Fruit fly (Drosophila melanogaster) whole organism, embryonic: ENCODE data around the gene Pp2A-29B.

Experiments
- Aef1 ChIP-seq: fragments of 200-800 bp; sonication (Bioruptor generic); IDR thresholded peaks from 3 replicates; pipeline ENCODE4 v1.3.6; 2022; ENCODE audit warnings: missing biosample characterization, missing genetic modification characterization
- CG10209 ChIP-seq: fragments of 200-800 bp; sonication (Bioruptor generic); optimal IDR thresholded peaks from 3 replicates; lab custom pipeline; 2017; ENCODE audit warnings: missing biosample characterization, mild to moderate bottlenecking, missing genetic modification characterization, missing genetic modification reagents
- CG11723 ChIP-seq: fragments of 200-800 bp; sonication (Bioruptor generic); optimal IDR thresholded peaks from 2 replicates; lab custom pipeline; 2017; ENCODE audit warnings: missing biosample characterization, mild to moderate bottlenecking, missing genetic modification characterization
- CG17802 ChIP-seq: fragments of 200-800 bp; sonication (Bioruptor generic); optimal IDR thresholded peaks from 2 replicates; lab custom pipeline; 2018; ENCODE audit warnings: missing biosample characterization, mild to moderate bottlenecking, missing genetic modification characterization, moderate library complexity
- CG2120 ChIP-seq: fragments of 200-800 bp; sonication (Bioruptor generic); optimal IDR thresholded peaks from 3 replicates; lab custom pipeline; 2016; ENCODE audit warnings: missing biosample characterization, missing genetic modification characterization
- CG2889 ChIP-seq: fragments of 200-800 bp; sonication (Bioruptor generic); IDR thresholded peaks from 3 replicates; pipeline ENCODE4 v1.3.6; 2022; ENCODE audit warnings: missing biosample characterization, missing genetic modification characterization
- CG31365 ChIP-seq: fragments of 200-800 bp; sonication (Bioruptor generic); optimal IDR thresholded peaks from 2 replicates; lab custom pipeline; 2018; ENCODE audit warnings: missing biosample characterization, mild to moderate bottlenecking, missing genetic modification characterization
- CG3281 ChIP-seq: fragments of 200-800 bp; sonication (Bioruptor generic); optimal IDR thresholded peaks from 3 replicates; lab custom pipeline; 2017; ENCODE audit warnings: missing biosample characterization, mild to moderate bottlenecking, missing genetic modification characterization
- CG33213 ChIP-seq: fragments of 200-800 bp; sonication (Bioruptor generic); optimal IDR thresholded peaks from 3 replicates; lab custom pipeline; 2016; ENCODE audit warnings: missing biosample characterization, missing genetic modification characterization
- CG34224 ChIP-seq: fragments of 200-800 bp; sonication (Bioruptor generic); IDR thresholded peaks from 3 replicates; pipeline ENCODE4 v1.3.6; 2022; ENCODE audit warnings: missing biosample characterization, missing genetic modification characterization; ENCODE audit not compliant: partially characterized antibody
- CG43689 ChIP-seq: fragments of 200-800 bp; sonication (Bioruptor generic); IDR thresholded peaks from 2 replicates; pipeline ENCODE4 v1.3.6; 2022; ENCODE audit warnings: missing biosample characterization, missing genetic modification characterization
- CG6765 ChIP-seq: fragments of 200-800 bp; sonication (Bioruptor generic); optimal IDR thresholded peaks from 3 replicates; lab custom pipeline; 2017; ENCODE audit warnings: missing biosample characterization, mild to moderate bottlenecking, missing genetic modification characterization
- CG7839 ChIP-seq: fragments of 200-800 bp; sonication (Bioruptor generic); optimal IDR thresholded peaks from 3 replicates; lab custom pipeline; 2018; ENCODE audit warnings: missing biosample characterization, mild to moderate bottlenecking, missing genetic modification characterization, moderate library complexity
- CG8944 ChIP-seq: fragments of 200-800 bp; sonication (Bioruptor generic); optimal IDR thresholded peaks from 3 replicates; lab custom pipeline; 2016; ENCODE audit warnings: missing biosample characterization, missing genetic modification characterization
- CG9727 ChIP-seq: fragments of 200-800 bp; sonication (Bioruptor generic); optimal IDR thresholded peaks from 3 replicates; lab custom pipeline; 2017; ENCODE audit warnings: missing biosample characterization, mild to moderate bottlenecking, missing genetic modification characterization
- Doc2 ChIP-seq: fragments of 200-800 bp; sonication (Bioruptor generic); IDR thresholded peaks from 2 replicates; pipeline ENCODE4 v1.3.6; 2022; ENCODE audit warnings: missing biosample characterization, missing genetic modification characterization
- Ets65A ChIP-seq: fragments of 200-800 bp; sonication (Bioruptor generic); peaks from one replicate; lab custom pipeline; 2016; ENCODE audit warnings: missing biosample characterization, missing genetic modification characterization
- HLHmδ ChIP-seq: fragments of 200-800 bp; sonication (Bioruptor generic); optimal IDR thresholded peaks from 2 replicates; lab custom pipeline; 2018; ENCODE audit warnings: missing biosample characterization, mild to moderate bottlenecking, missing genetic modification characterization, moderate library complexity
- Hey ChIP-seq: fragments of 200-800 bp; sonication (Bioruptor generic); optimal IDR thresholded peaks from 3 replicates; lab custom pipeline; 2018; ENCODE audit warnings: missing biosample characterization, mild to moderate bottlenecking, missing genetic modification characterization
- Lhr ChIP-seq: fragments of 200-800 bp; sonication (Bioruptor generic); optimal IDR thresholded peaks from 3 replicates; lab custom pipeline; 2017; ENCODE audit warnings: mild to moderate bottlenecking, missing biosample characterization, missing genetic modification reagents, missing genetic modification characterization
- MESR4 ChIP-seq: fragments of 200-800 bp; sonication (Bioruptor generic); optimal IDR thresholded peaks from 2 replicates; lab custom pipeline; 2018; ENCODE audit warnings: missing biosample characterization, mild to moderate bottlenecking, missing genetic modification characterization, moderate library complexity
- MTF-1 ChIP-seq: fragments of 200-800 bp; sonication (Bioruptor generic); optimal IDR thresholded peaks from 2 replicates; lab custom pipeline; 2018; ENCODE audit warnings: missing biosample characterization, mild to moderate bottlenecking, missing genetic modification characterization, borderline replicate concordance
- NC2β ChIP-seq: fragments of 200-800 bp; sonication (Bioruptor generic); optimal IDR thresholded peaks from 2 replicates; lab custom pipeline; 2016; ENCODE audit warnings: missing biosample characterization, missing genetic modification characterization
- NfI ChIP-seq: fragments of 200-800 bp; sonication (Bioruptor generic); optimal IDR thresholded peaks from 3 replicates; lab custom pipeline; 2018; ENCODE audit warnings: missing biosample characterization, mild to moderate bottlenecking, missing genetic modification characterization, moderate library complexity
- Rx ChIP-seq: fragments of 200-800 bp; sonication (Bioruptor generic); IDR thresholded peaks from 2 replicates; pipeline ENCODE4 v1.3.6; 2022; ENCODE audit warnings: missing biosample characterization, missing genetic modification characterization
- Sin3A ChIP-seq: fragments of >200 bp; optimal IDR thresholded peaks from 2 replicates; lab custom pipeline; 2018
- Sox102F ChIP-seq: fragments of 200-800 bp; sonication (Bioruptor generic); optimal IDR thresholded peaks from 2 replicates; lab custom pipeline; 2018; ENCODE audit warnings: missing biosample characterization, mild to moderate bottlenecking, missing genetic modification characterization, moderate library complexity
- Sry-β ChIP-seq: fragments of 200-800 bp; sonication (Bioruptor generic); optimal IDR thresholded peaks from 2 replicates; lab custom pipeline; 2018; ENCODE audit warnings: missing biosample characterization, mild to moderate bottlenecking, missing genetic modification characterization, moderate library complexity
- Taf1 ChIP-seq: fragments of 200-800 bp; sonication (Bioruptor generic); IDR thresholded peaks from 2 replicates; pipeline ENCODE4 v1.3.6; 2022; ENCODE audit warnings: missing biosample characterization, missing genetic modification characterization
- caup ChIP-seq: fragments of 200-800 bp; sonication (Bioruptor generic); optimal IDR thresholded peaks from 3 replicates; lab custom pipeline; 2017; ENCODE audit warnings: missing biosample characterization, mild to moderate bottlenecking, missing genetic modification characterization, moderate library complexity; ENCODE audit not compliant: severe bottlenecking
- cwo ChIP-seq: fragments of 200-800 bp; sonication (Bioruptor generic); optimal IDR thresholded peaks from 3 replicates; lab custom pipeline; 2017; ENCODE audit warnings: missing biosample characterization, missing genetic modification characterization, mild to moderate bottlenecking, moderate library complexity, missing genetic modification reagents
- en ChIP-seq: fragments of 200-800 bp; sonication (Bioruptor generic); optimal IDR thresholded peaks from 2 replicates; lab custom pipeline; 2016; ENCODE audit warnings: missing biosample characterization, missing genetic modification characterization
- eyg ChIP-seq: fragments of 200-800 bp; sonication (Bioruptor generic); optimal IDR thresholded peaks from 3 replicates; lab custom pipeline; 2016; ENCODE audit warnings: missing biosample characterization, missing genetic modification characterization
- gt ChIP-seq: fragments of 200-800 bp; sonication (Bioruptor generic); IDR thresholded peaks from 2 replicates; pipeline ENCODE4 v1.3.6; 2022; ENCODE audit warnings: missing biosample characterization, missing genetic modification characterization
- kah ChIP-seq: fragments of 200-800 bp; sonication (Bioruptor generic); optimal IDR thresholded peaks from 2 replicates; lab custom pipeline; 2018; ENCODE audit warnings: missing biosample characterization, mild to moderate bottlenecking, missing genetic modification characterization
- kni ChIP-seq: fragments of 200-800 bp; sonication (Bioruptor generic); optimal IDR thresholded peaks from 3 replicates; lab custom pipeline; 2017; ENCODE audit warnings: mild to moderate bottlenecking, missing biosample characterization, missing genetic modification reagents, missing genetic modification characterization
- org-1 ChIP-seq: fragments of 200-800 bp; sonication (Bioruptor generic); optimal IDR thresholded peaks from 2 replicates; lab custom pipeline; 2017; ENCODE audit warnings: missing biosample characterization, missing genetic modification characterization
- pan ChIP-seq, 4 experiments: fragments of >200 bp in 3 of 4; fragments of 200-800 bp in 1 of 4; sonication (Bioruptor generic) in 1 of 4; optimal IDR thresholded peaks in 3 of 4; IDR thresholded peaks in 1 of 4; 2 replicates each; pipeline versions ENCODE4 v1.3.6 to Lab custom; 2017 to 2022; ENCODE audit warnings: missing biosample characterization in 2 of 4, missing genetic modification characterization in 2 of 4, mixed read lengths in 1 of 4
- phol ChIP-seq: fragments of 200-800 bp; sonication (Bioruptor generic); optimal IDR thresholded peaks from 3 replicates; lab custom pipeline; 2018; ENCODE audit warnings: missing biosample characterization, mild to moderate bottlenecking, missing genetic modification characterization, moderate library complexity
- pros ChIP-seq: fragments of 200-800 bp; sonication (Bioruptor generic); optimal IDR thresholded peaks from 3 replicates; lab custom pipeline; 2019; ENCODE audit warnings: missing biosample characterization, mild to moderate bottlenecking, missing genetic modification characterization, moderate library complexity
- psq ChIP-seq: fragments of 200-800 bp; sonication (Bioruptor generic); optimal IDR thresholded peaks from 2 replicates; lab custom pipeline; 2017; ENCODE audit warnings: missing biosample characterization, missing genetic modification characterization
- ranshi ChIP-seq: fragments of 200-800 bp; sonication (Bioruptor generic); IDR thresholded peaks from 2 replicates; pipeline ENCODE4 v1.3.6; 2022; ENCODE audit warnings: missing biosample characterization, missing genetic modification characterization
- sd ChIP-seq: fragments of 200-800 bp; sonication (Bioruptor generic); optimal IDR thresholded peaks from 3 replicates; lab custom pipeline; 2018; ENCODE audit warnings: missing biosample characterization, mild to moderate bottlenecking, missing genetic modification characterization, moderate library complexity
- sens-2 ChIP-seq: fragments of 200-800 bp; sonication (Bioruptor generic); IDR thresholded peaks from 2 replicates; pipeline ENCODE4 v1.3.6; 2022; ENCODE audit warnings: missing biosample characterization, missing genetic modification characterization
- slp2 ChIP-seq: fragments of 200-800 bp; sonication (Bioruptor generic); optimal IDR thresholded peaks from 2 replicates; lab custom pipeline; 2016; ENCODE audit warnings: missing biosample characterization, missing genetic modification characterization
- tin ChIP-seq: fragments of 200-800 bp; sonication (Bioruptor generic); optimal IDR thresholded peaks from 3 replicates; lab custom pipeline; 2016; ENCODE audit warnings: missing biosample characterization, missing genetic modification characterization
- tna ChIP-seq: fragments of 200-800 bp; sonication (Bioruptor generic); IDR thresholded peaks from 2 replicates; pipeline ENCODE4 v1.3.6; 2022; ENCODE audit warnings: missing biosample characterization, missing genetic modification characterization; ENCODE audit not compliant: partially characterized antibody
- twi ChIP-seq: fragments of 200-800 bp; optimal IDR thresholded peaks from 2 replicates; lab custom pipeline; 2019; ENCODE audit warnings: missing biosample characterization, mild to moderate bottlenecking, missing genetic modification characterization, moderate library complexity
- zen2 ChIP-seq: fragments of 200-800 bp; sonication (Bioruptor generic); IDR thresholded peaks from 3 replicates; pipeline ENCODE4 v1.3.6; 2022; ENCODE audit warnings: missing biosample characterization, missing genetic modification characterization; ENCODE audit not compliant: partially characterized antibody

Gene Pp2A-29B

dm6 chr2L:8384108-8384601 is 18.3 kb downstream of the Pp2A-29B start, which contains the start of the genes Dad1 and CG13384 (continued):
- TF ChIP-seq CG33213 (GFP tag; lab: Kevin White, UChicago) (no peak), CG9727 (GFP tag; lab: Kevin White, UChicago) (peak; percentile 93), sd (no peak), HLHmδ (no peak), gt (GFP tag; lab: Robert Waterston, UW) (peak; percentile 77), Lhr (GFP tag; lab: Kevin White, UChicago) (peak; percentile 58), Doc2 (GFP tag; lab: Robert Waterston, UW) (0 out of 2 replicates have a peak, but pooled peaks have one; percentile 22), psq (GFP tag; lab: Kevin White, UChicago) (peak; percentile 84), slp2 (GFP tag; lab: Kevin White, UChicago) (no peak), CG7839 (tag; lab: Kevin White, UChicago) (peak; percentile 96), zen2 (no peak), CG3281 (GFP tag; lab: Kevin White, UChicago) (peak; percentile 95), cwo (GFP tag; lab: Kevin White, UChicago) (peak; percentile 90), CG6765 (GFP tag; lab: Kevin White, UChicago) (peak; percentile 94), pan (optimal IDR thresholded peaks at IDR 0.05; lab: Kevin White, UChicago) (no peak), pan (GFP tag; optimal IDR thresholded peaks at IDR 0.05 in 1 of 2, IDR thresholded peaks at IDR 0.05 in 1 of 2) (peak in 1 of 2 experiments; percentile 93), CG10209 (peak; percentile 92), NC2β (GFP tag; lab: Kevin White, UChicago) (peak; percentile 28), kni (GFP tag; lab: Kevin White, UChicago) (peak; percentile 59), MESR4 (no peak), Aef1 (GFP tag; lab: Robert Waterston, UW) (peak; percentile 74), Sin3A (lab: Kevin White, UChicago) (no peak), CG34224 (GFP tag; lab: Robert Waterston, UW) (peak; percentile 35; the same call in 2 of the 3 replicates), CG11723 (GFP tag; lab: Kevin White, UChicago) (peak; percentile 74), tin (GFP tag; lab: Kevin White, UChicago) (peak; percentile 91), CG31365 (tag; lab: Kevin White, UChicago) (no peak), eyg (no peak), Ets65A (GFP tag; lab: Kevin White, UChicago) (peak; percentile 93), ranshi (GFP tag; lab: Robert Waterston, UW) (peak; percentile 89), CG17802 (tag; lab: Kevin White, UChicago) (peak; percentile 28), NfI (GFP tag; lab: Kevin White, UChicago) (peak; percentile 91), kah (GFP tag; lab: Kevin White, UChicago) (peak; percentile 79), CG43689 (GFP tag; lab: Robert Waterston, UW) (peak; percentile 72), CG8944 (GFP tag; lab: Kevin White, UChicago) (peak; percentile 39), pros (GFP tag; lab: Kevin White, UChicago) (peak; percentile 78), CG2889 (GFP tag; lab: Robert Waterston, UW) (peak; percentile 84), phol (tag; lab: Kevin White, UChicago) (peak; percentile 94), MTF-1 (peak; percentile 64), Taf1 (GFP tag; lab: Robert Waterston, UW) (peak; percentile 83), CG2120 (peak; percentile 95), twi (peak; percentile 90), tna (GFP tag; lab: Robert Waterston, UW) (no peak), Hey (no peak), sens-2 (GFP tag; lab: Robert Waterston, UW) (no peak), Sry-β (peak; percentile 44), en (GFP tag; lab: Kevin White, UChicago) (no peak), Sox102F (peak; percentile 91), Rx (GFP tag; lab: Robert Waterston, UW) (peak; percentile 58), caup (GFP tag; lab: Kevin White, UChicago) (peak; percentile 89), org-1 (GFP tag; lab: Kevin White, UChicago) (peak; percentile 75)
